Fruit fly (Drosophila melanogaster): ENCODE data around the gene Cmpk.

- TF ChIP-seq Eip75B (GFP tag; optimal IDR thresholded peaks at IDR 0.05) (no peak), Ets96B (tag; optimal IDR thresholded peaks at IDR 0.05) (no peak)
These were observed 41.0 kb upstream of the Cmpk start for dm6 chr3R:26096192-26096591.

Data from whole organism, prepupa.